Worm (Caenorhabditis elegans) whole organism, L2 larva: Measurements from ENCODE around the gene fipr-19.

Source experiments
- C34F6.9 ChIP-seq: fragments of 150-350 bp; optimal IDR thresholded peaks from 2 replicates; lab custom pipeline; 2014; ENCODE audit warnings: missing biosample characterization, missing genetic modification characterization
- F13H6.1 ChIP-seq: sonication (generic microtip); optimal IDR thresholded peaks from 2 replicates; lab custom pipeline; 2016; ENCODE audit warnings: missing genetic modification characterization, missing compliant biosample characterization
- R02D3.7 ChIP-seq: fragments of 150-350 bp; optimal IDR thresholded peaks from 2 replicates; lab custom pipeline; 2014; ENCODE audit warnings: missing biosample characterization, missing genetic modification characterization
- Y55F3AM.14 ChIP-seq: fragments of 200-800 bp; sonication (Bioruptor generic); optimal IDR thresholded peaks from 2 replicates; lab custom pipeline; 2018; ENCODE audit warnings: mild to moderate bottlenecking, missing genetic modification characterization, missing compliant biosample characterization
- ZK546.5 ChIP-seq: sonication (generic microtip); optimal IDR thresholded peaks from 2 replicates; lab custom pipeline; 2017; ENCODE audit warnings: missing biosample characterization, missing genetic modification characterization
- alr-1 ChIP-seq: fragments of 150-350 bp; optimal IDR thresholded peaks from 2 replicates; lab custom pipeline; 2014; ENCODE audit warnings: missing biosample characterization, missing genetic modification characterization
- aly-2 ChIP-seq: fragments of 150-350 bp; optimal IDR thresholded peaks from 2 replicates; lab custom pipeline; 2014; ENCODE audit warnings: missing biosample characterization, missing genetic modification characterization
- ama-1 ChIP-seq: fragments of 150-350 bp; optimal IDR thresholded peaks from 2 replicates; lab custom pipeline; 2018; ENCODE audit warnings: inconsistent platforms
- blmp-1 ChIP-seq: sonication (generic microtip); optimal IDR thresholded peaks from 2 replicates; lab custom pipeline; 2017; ENCODE audit warnings: missing genetic modification characterization, mild to moderate bottlenecking, missing compliant biosample characterization, antibody characterized with exemption, moderate library complexity; ENCODE audit not compliant: insufficient read depth
- ceh-82 ChIP-seq: fragments of 150-350 bp; optimal IDR thresholded peaks from 2 replicates; lab custom pipeline; 2014; ENCODE audit warnings: missing biosample characterization, missing genetic modification characterization
- crh-2 ChIP-seq: sonication (generic microtip); optimal IDR thresholded peaks from 2 replicates; lab custom pipeline; 2017; ENCODE audit warnings: missing biosample characterization, missing genetic modification characterization
- dmd-4 ChIP-seq: sonication (generic microtip); optimal IDR thresholded peaks from 2 replicates; lab custom pipeline; 2017; ENCODE audit warnings: missing biosample characterization, missing genetic modification characterization
- egl-27 ChIP-seq: sonication (generic microtip); optimal IDR thresholded peaks from 3 replicates; lab custom pipeline; 2017; ENCODE audit warnings: missing biosample characterization, missing genetic modification reagents, missing genetic modification characterization
- elt-1 ChIP-seq: fragments of 150-350 bp; optimal IDR thresholded peaks from 2 replicates; lab custom pipeline; 2014; ENCODE audit warnings: missing biosample characterization, missing genetic modification characterization
- elt-3 ChIP-seq: sonication (generic microtip); optimal IDR thresholded peaks from 2 replicates; lab custom pipeline; 2017; ENCODE audit warnings: missing biosample characterization, missing genetic modification characterization
- fos-1 ChIP-seq: fragments of 150-350 bp; optimal IDR thresholded peaks from 2 replicates; lab custom pipeline; 2014; ENCODE audit warnings: missing biosample characterization, missing genetic modification characterization
- gmeb-1 ChIP-seq: fragments of 150-350 bp; optimal IDR thresholded peaks from 2 replicates; lab custom pipeline; 2014; ENCODE audit warnings: missing biosample characterization, missing genetic modification characterization
- lin-11 ChIP-seq: fragments of 150-350 bp; sonication (generic microtip); optimal IDR thresholded peaks from 2 replicates; lab custom pipeline; 2014; ENCODE audit warnings: missing biosample characterization, missing genetic modification characterization, inconsistent platforms, mixed read lengths
- lin-13 ChIP-seq: fragments of 150-350 bp; optimal IDR thresholded peaks from 2 replicates; lab custom pipeline; 2014; ENCODE audit warnings: missing biosample characterization, missing genetic modification reagents, missing genetic modification characterization
- lin-39 ChIP-seq: fragments of 150-350 bp; optimal IDR thresholded peaks from 2 replicates; lab custom pipeline; 2014; ENCODE audit warnings: missing biosample characterization, missing genetic modification reagents, missing genetic modification characterization
- lsy-2 ChIP-seq, 2 experiments: fragments of 150-350 bp in 1 of 2; sonication (generic microtip) in 1 of 2; optimal IDR thresholded peaks; 2 replicates each; lab custom pipeline; 2014 to 2017; ENCODE audit warnings: missing biosample characterization in 2 of 2, missing genetic modification characterization in 2 of 2
- mab-5 ChIP-seq: fragments of 150-350 bp; optimal IDR thresholded peaks from 2 replicates; lab custom pipeline; 2014; ENCODE audit warnings: missing biosample characterization, missing genetic modification characterization
- mbf-1 ChIP-seq: sonication (generic microtip); optimal IDR thresholded peaks from 2 replicates; lab custom pipeline; 2017; ENCODE audit warnings: missing biosample characterization, missing genetic modification characterization
- mdl-1 ChIP-seq, 2 experiments: fragments of 150-350 bp in 1 of 2; sonication (generic microtip) in 1 of 2; optimal IDR thresholded peaks; 2 replicates each; lab custom pipeline; 2017; ENCODE audit warnings: missing biosample characterization in 2 of 2, missing genetic modification characterization in 2 of 2
- nhr-10 ChIP-seq: sonication (generic microtip); optimal IDR thresholded peaks from 2 replicates; lab custom pipeline; 2017; ENCODE audit warnings: missing biosample characterization, missing genetic modification characterization
- nhr-11 ChIP-seq: fragments of 150-350 bp; optimal IDR thresholded peaks from 2 replicates; lab custom pipeline; 2014; ENCODE audit warnings: missing biosample characterization, missing genetic modification characterization
- nhr-12 ChIP-seq: fragments of 150-350 bp; optimal IDR thresholded peaks from 2 replicates; lab custom pipeline; 2014; ENCODE audit warnings: missing biosample characterization, missing genetic modification characterization
- nhr-21 ChIP-seq: fragments of 150-350 bp; optimal IDR thresholded peaks from 2 replicates; lab custom pipeline; 2014; ENCODE audit warnings: missing biosample characterization, missing genetic modification characterization
- nhr-23 ChIP-seq: fragments of 150-350 bp; optimal IDR thresholded peaks from 2 replicates; lab custom pipeline; 2014; ENCODE audit warnings: missing biosample characterization, missing genetic modification reagents, missing genetic modification characterization
- nhr-237 ChIP-seq: fragments of 150-350 bp; optimal IDR thresholded peaks from 2 replicates; lab custom pipeline; 2014; ENCODE audit warnings: missing biosample characterization, missing genetic modification characterization
- nhr-25 ChIP-seq: fragments of 150-350 bp; sonication (generic microtip); optimal IDR thresholded peaks from 3 replicates; lab custom pipeline; 2014; ENCODE audit warnings: missing biosample characterization, missing genetic modification characterization
- nhr-6 ChIP-seq: fragments of 150-350 bp; optimal IDR thresholded peaks from 2 replicates; lab custom pipeline; 2014; ENCODE audit warnings: missing biosample characterization, missing genetic modification characterization
- nhr-77 ChIP-seq: fragments of 150-350 bp; optimal IDR thresholded peaks from 2 replicates; lab custom pipeline; 2014; ENCODE audit warnings: missing biosample characterization, missing genetic modification characterization
- peb-1 ChIP-seq: fragments of 150-350 bp; optimal IDR thresholded peaks from 2 replicates; lab custom pipeline; 2014; ENCODE audit warnings: missing biosample characterization, missing genetic modification characterization
- sem-4 ChIP-seq: fragments of 150-350 bp; optimal IDR thresholded peaks from 2 replicates; lab custom pipeline; 2014; ENCODE audit warnings: missing biosample characterization, missing genetic modification reagents, missing genetic modification characterization
- skn-1 ChIP-seq: sonication (generic microtip); optimal IDR thresholded peaks from 2 replicates; lab custom pipeline; 2017; ENCODE audit warnings: missing biosample characterization, missing genetic modification characterization
- sma-3 ChIP-seq: sonication (generic microtip); optimal IDR thresholded peaks from 2 replicates; lab custom pipeline; 2016; ENCODE audit warnings: missing genetic modification reagents, missing genetic modification characterization, missing compliant biosample characterization
- sma-9 ChIP-seq, 2 experiments: fragments of 150-350 bp in 1 of 2; sonication (generic microtip) in 1 of 2; optimal IDR thresholded peaks; 2 replicates each; lab custom pipeline; 2014 to 2016; ENCODE audit warnings: missing genetic modification characterization in 2 of 2, mild to moderate bottlenecking in 1 of 2, missing biosample characterization in 1 of 2, missing compliant biosample characterization in 1 of 2, missing genetic modification reagents in 1 of 2, moderate library complexity in 1 of 2
- unc-55 ChIP-seq: fragments of 150-350 bp; sonication (generic microtip); optimal IDR thresholded peaks from 3 replicates; lab custom pipeline; 2014; ENCODE audit warnings: missing biosample characterization, missing genetic modification reagents, missing genetic modification characterization
- unc-62 ChIP-seq: fragments of 150-350 bp; optimal IDR thresholded peaks from 2 replicates; lab custom pipeline; 2014; ENCODE audit warnings: missing biosample characterization, missing genetic modification reagents, missing genetic modification characterization
- zag-1 ChIP-seq: fragments of 150-350 bp; optimal IDR thresholded peaks from 2 replicates; lab custom pipeline; 2014; ENCODE audit warnings: missing biosample characterization, missing genetic modification characterization
- ztf-1 ChIP-seq: fragments of 200-800 bp; sonication (Bioruptor generic); conservative IDR thresholded peaks from 2 replicates; pipeline ENCODE4 v1.3.6; 2022; ENCODE audit warnings: missing genetic modification characterization, missing compliant biosample characterization
- ztf-11 ChIP-seq: sonication (generic microtip); optimal IDR thresholded peaks from 2 replicates; lab custom pipeline; 2017; ENCODE audit warnings: missing biosample characterization, missing genetic modification characterization
- ztf-4 ChIP-seq: fragments of 150-350 bp; optimal IDR thresholded peaks from 2 replicates; lab custom pipeline; 2014; ENCODE audit warnings: missing biosample characterization, missing genetic modification characterization

fipr-19 gene

DNA sequence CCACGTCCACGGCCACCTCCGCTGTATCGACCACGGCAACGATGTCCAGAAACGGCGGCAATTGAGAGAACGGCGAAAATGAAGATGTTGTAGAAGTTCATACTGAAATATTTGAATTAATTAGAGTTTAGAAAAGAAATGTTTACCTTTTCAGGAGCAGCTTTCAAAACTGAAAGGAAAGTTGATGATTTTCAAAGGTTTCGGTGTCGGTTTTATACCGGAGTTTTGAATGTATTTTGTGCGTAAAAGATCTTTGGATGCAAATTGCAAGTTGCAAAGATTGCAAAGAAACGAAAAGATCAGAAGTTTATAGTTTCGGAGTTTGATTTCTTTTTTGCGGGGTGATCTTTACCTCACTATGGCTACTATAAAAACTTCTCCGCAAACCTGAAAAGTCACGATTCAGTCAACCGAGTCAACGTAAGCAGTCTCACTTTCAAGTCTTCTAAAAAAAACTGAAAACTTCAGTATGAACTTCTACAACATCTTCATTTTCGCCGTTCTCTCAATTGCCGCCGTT lies at the start of gene fipr-19, which contains the start of gene fipr-18:
fipr-19 (minus strand) TSS at position 101 of the 520 bp plus-strand sequence.
fipr-18 (plus strand) TSS at position 470 of the 520 bp plus-strand sequence.
- no peak for TF ChIP-seq elt-1 (tag; lab: Kevin White, UChicago)
- no peak for TF ChIP-seq F13H6.1 (tag; lab: Kevin White, UChicago)
- no peak for TF ChIP-seq nhr-12 (tag; lab: Kevin White, UChicago)
- no peak for TF ChIP-seq ceh-82 (tag; lab: Kevin White, UChicago)
- no peak for TF ChIP-seq sma-3
- TF ChIP-seq sem-4: no peak
- TF ChIP-seq unc-55 (GFP tag; lab: Kevin White, UChicago): no peak
- no peak for TF ChIP-seq aly-2 (tag; lab: Kevin White, UChicago)
- TF ChIP-seq mab-5 (tag; lab: Kevin White, UChicago): no peak
- no peak for TF ChIP-seq elt-3 (tag; lab: Kevin White, UChicago)
- no peak for TF ChIP-seq nhr-6 (tag; lab: Kevin White, UChicago)
- TF ChIP-seq Y55F3AM.14 (GFP tag; lab: Kevin White, UChicago): no peak
- TF ChIP-seq alr-1 (tag; lab: Kevin White, UChicago): no peak
- TF ChIP-seq lin-39 (tag; lab: Kevin White, UChicago): no peak
- TF ChIP-seq zag-1 (tag; lab: Kevin White, UChicago): no peak
- no peak for TF ChIP-seq ztf-11

DNA sequence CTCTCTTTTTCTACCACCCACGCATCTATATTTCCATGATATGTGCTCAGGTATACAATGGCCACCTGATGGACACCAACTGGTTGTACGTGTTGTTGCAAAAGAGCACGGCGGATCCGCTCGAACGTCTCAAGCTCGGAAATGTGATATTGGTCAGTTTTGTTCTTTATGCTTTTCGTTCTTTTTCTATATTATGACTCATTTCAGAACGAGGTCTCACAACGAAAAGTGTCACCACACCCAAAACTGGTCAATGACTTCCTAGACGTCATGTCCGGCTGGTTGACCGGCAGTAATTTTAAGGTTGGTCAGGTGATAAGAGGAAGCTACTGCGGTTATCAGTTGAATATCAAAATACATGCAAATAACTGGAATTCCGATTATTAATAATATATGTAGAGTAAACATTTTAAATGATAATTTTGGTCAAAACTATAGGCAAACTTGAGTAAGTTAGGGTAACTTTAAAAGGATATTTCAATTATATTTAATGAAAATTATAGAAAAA lies 49.4 kb upstream of the fipr-19 start, which contains the start of gene cls-1:
cls-1 (plus strand) TSS at position 51 of the 508 bp plus-strand sequence.
- no peak for TF ChIP-seq nhr-6 (tag; lab: Kevin White, UChicago)
- no peak for TF ChIP-seq lsy-2 (tag; optimal IDR thresholded peaks at IDR 0.05; lab: Kevin White, UChicago)
- peak; percentile 56 for TF ChIP-seq fos-1 (tag; lab: Kevin White, UChicago)
- no peak for TF ChIP-seq F13H6.1 (tag; lab: Kevin White, UChicago)
- TF ChIP-seq ztf-11: no peak
- no peak for TF ChIP-seq nhr-10

DNA sequence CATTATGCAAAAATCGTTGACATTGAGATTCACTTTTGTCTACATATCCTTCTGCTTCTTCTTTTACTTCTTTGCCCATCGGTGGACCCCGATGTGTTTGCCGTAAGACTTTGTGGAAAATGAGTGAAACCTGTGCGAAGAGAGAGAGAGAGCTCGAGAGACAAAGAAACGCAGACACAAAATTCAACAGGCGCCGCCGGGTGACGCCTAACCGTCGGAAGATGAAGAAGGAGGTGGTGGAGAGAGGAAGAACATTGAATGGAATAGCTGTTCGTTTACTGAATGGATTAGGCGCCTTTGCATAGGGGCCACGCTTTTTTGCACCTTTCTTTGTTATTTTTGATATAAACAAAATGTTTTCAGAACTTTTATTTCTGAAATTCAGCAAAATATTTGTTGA lies 48.2 kb upstream of the fipr-19 start:
- TF ChIP-seq mab-5 (tag; lab: Kevin White, UChicago) (no peak), dmd-4 (tag; lab: Kevin White, UChicago) (no peak)
- TF ChIP-seq, all 48 proteins: peak for 0

DNA sequence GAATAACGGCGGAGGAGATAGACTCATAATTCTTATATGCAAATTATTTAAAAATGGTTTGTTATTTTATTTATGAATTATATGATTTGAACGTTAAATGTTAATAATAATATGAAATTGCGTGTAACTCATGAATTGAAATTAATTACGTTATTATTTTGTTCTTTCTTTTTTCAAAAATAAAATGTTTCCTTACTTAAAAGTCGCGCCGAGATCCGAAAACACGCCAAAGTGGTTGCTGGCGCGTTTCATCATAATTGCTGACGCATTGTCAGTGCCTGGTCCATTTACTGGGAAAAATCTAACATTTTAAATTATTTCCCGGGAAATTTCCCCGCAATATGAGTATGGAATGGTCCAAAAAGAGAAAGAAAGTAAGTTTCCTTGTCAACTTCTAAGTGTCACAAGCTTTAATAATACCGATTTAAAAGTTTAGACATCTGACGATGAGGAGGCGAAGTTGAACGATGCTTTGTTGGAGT lies 40.7 kb upstream of the fipr-19 start, which contains the start of the genes C07H6.9 and sap-140:
C07H6.9 (minus strand) TSS at position 51 of the 482 bp plus-strand sequence.
sap-140 (plus strand) TSS at position 318 of the 482 bp plus-strand sequence.
- TF ChIP-seq nhr-77 (no peak), nhr-11 (tag; lab: Kevin White, UChicago) (no peak), ztf-11 (no peak), sma-9 (GFP tag; optimal IDR thresholded peaks at IDR 0.05; lab: Kevin White, UChicago) (peak; percentile 82), sma-9 (tag; optimal IDR thresholded peaks at IDR 0.05; lab: Kevin White, UChicago) (no peak), nhr-21 (tag; lab: Kevin White, UChicago) (peak; percentile 63), mdl-1 (tag; optimal IDR thresholded peaks at IDR 0.05; lab: Kevin White, UChicago) (peak in 1 of 2 experiments; percentile 4), unc-62 (GFP tag; lab: Kevin White, UChicago) (no peak), lin-39 (tag; lab: Kevin White, UChicago) (no peak), lin-11 (tag; lab: Kevin White, UChicago) (peak; percentile 58), fos-1 (tag; lab: Kevin White, UChicago) (peak; percentile 53), crh-2 (peak; percentile 87), mbf-1 (tag; lab: Kevin White, UChicago) (no peak), egl-27 (tag; lab: Kevin White, UChicago) (no peak), peb-1 (tag; lab: Kevin White, UChicago) (no peak), blmp-1 (tag; lab: Kevin White, UChicago) (no peak), gmeb-1 (tag; lab: Kevin White, UChicago) (peak; percentile 92), ceh-82 (tag; lab: Kevin White, UChicago) (no peak), elt-1 (tag; lab: Kevin White, UChicago) (no peak), nhr-237 (tag; lab: Kevin White, UChicago) (no peak), C34F6.9 (tag; lab: Kevin White, UChicago) (peak; percentile 93), ztf-1 (GFP tag; lab: Robert Waterston, UW) (no peak), ZK546.5 (no peak), aly-2 (tag; lab: Kevin White, UChicago) (no peak), nhr-25 (peak; percentile 74), ztf-4 (peak; percentile 37), nhr-10 (peak; percentile 42), nhr-23 (tag; lab: Kevin White, UChicago) (no peak), unc-55 (GFP tag; lab: Kevin White, UChicago) (peak; percentile 83), nhr-6 (tag; lab: Kevin White, UChicago) (peak; percentile 5), mab-5 (tag; lab: Kevin White, UChicago) (peak; percentile 32), elt-3 (tag; lab: Kevin White, UChicago) (no peak), Y55F3AM.14 (GFP tag; lab: Kevin White, UChicago) (no peak), alr-1 (tag; lab: Kevin White, UChicago) (no peak), F13H6.1 (tag; lab: Kevin White, UChicago) (peak; percentile 77), R02D3.7 (peak; percentile 8), lin-13 (peak; percentile 90), skn-1 (tag; lab: Kevin White, UChicago) (no peak), ama-1 (lab: Kevin White, UChicago) (peak; percentile 50)
